Worm (Caenorhabditis elegans) whole organism, late embryonic: ENCODE data around the gene T10H9.8.

Source experiments
- C38D4.7 ChIP-seq: fragments of 200-800 bp; sonication (Bioruptor generic); optimal IDR thresholded peaks from 2 replicates; lab custom pipeline; 2018; ENCODE audit warnings: mild to moderate bottlenecking, missing genetic modification characterization, moderate library complexity, missing compliant biosample characterization
- F13H6.1 ChIP-seq: sonication (generic microtip); optimal IDR thresholded peaks from 2 replicates; lab custom pipeline; 2016; ENCODE audit warnings: missing genetic modification characterization, missing compliant biosample characterization
- K02D7.2 ChIP-seq: sonication (generic microtip); optimal IDR thresholded peaks from 2 replicates; lab custom pipeline; 2017; ENCODE audit warnings: mild to moderate bottlenecking, missing genetic modification characterization, missing compliant biosample characterization
- K09A11.1 ChIP-seq: sonication (generic microtip); optimal IDR thresholded peaks from 2 replicates; lab custom pipeline; 2017; ENCODE audit warnings: antibody characterized with exemption, mild to moderate bottlenecking, missing genetic modification characterization, missing compliant biosample characterization; ENCODE audit not compliant: insufficient read depth
- T23F11.4 ChIP-seq: fragments of 200-800 bp; sonication (Bioruptor generic); optimal IDR thresholded peaks from 2 replicates; lab custom pipeline; 2018; ENCODE audit warnings: mild to moderate bottlenecking, missing genetic modification characterization, missing compliant biosample characterization
- ahr-1 ChIP-seq: sonication (generic microtip); optimal IDR thresholded peaks from 2 replicates; lab custom pipeline; 2016; ENCODE audit warnings: missing genetic modification characterization, missing compliant biosample characterization
- ama-1 ChIP-seq: fragments of 150-350 bp; optimal IDR thresholded peaks from 2 replicates; lab custom pipeline; 2014
- ceh-14 ChIP-seq: sonication (generic microtip); optimal IDR thresholded peaks from 2 replicates; lab custom pipeline; 2016; ENCODE audit warnings: missing genotype, missing genetic modification characterization, missing compliant biosample characterization
- ceh-31 ChIP-seq: sonication (generic microtip); optimal IDR thresholded peaks from 2 replicates; lab custom pipeline; 2016; ENCODE audit warnings: missing genetic modification characterization, missing compliant biosample characterization
- ceh-34 ChIP-seq: sonication (generic microtip); optimal IDR thresholded peaks from 2 replicates; lab custom pipeline; 2016; ENCODE audit warnings: mild to moderate bottlenecking, missing genetic modification characterization, missing compliant biosample characterization
- ceh-6 ChIP-seq: fragments of 200-800 bp; sonication (Bioruptor generic); optimal IDR thresholded peaks from 2 replicates; lab custom pipeline; 2018; ENCODE audit warnings: mild to moderate bottlenecking, missing genetic modification characterization, missing compliant biosample characterization
- ceh-9 ChIP-seq: sonication (generic microtip); optimal IDR thresholded peaks from 2 replicates; lab custom pipeline; 2016; ENCODE audit warnings: mild to moderate bottlenecking, missing genetic modification characterization, inconsistent platforms, missing compliant biosample characterization
- che-1 ChIP-seq: sonication (generic microtip); optimal IDR thresholded peaks from 2 replicates; lab custom pipeline; 2016; ENCODE audit warnings: mild to moderate bottlenecking, missing genetic modification characterization, missing compliant biosample characterization
- dmd-4 ChIP-seq: sonication (generic microtip); optimal IDR thresholded peaks from 2 replicates; lab custom pipeline; 2016; ENCODE audit warnings: borderline replicate concordance, missing genetic modification characterization, missing compliant biosample characterization
- elt-4 ChIP-seq: sonication (generic microtip); optimal IDR thresholded peaks from 2 replicates; lab custom pipeline; 2016; ENCODE audit warnings: missing genetic modification characterization, missing compliant biosample characterization
- fax-1 ChIP-seq: sonication (generic microtip); optimal IDR thresholded peaks from 2 replicates; lab custom pipeline; 2016; ENCODE audit warnings: missing genotype, missing genetic modification characterization, missing compliant biosample characterization
- gmeb-2 ChIP-seq: sonication (generic microtip); optimal IDR thresholded peaks from 2 replicates; lab custom pipeline; 2016; ENCODE audit warnings: missing genetic modification characterization, inconsistent platforms, missing compliant biosample characterization
- hlh-13 ChIP-seq: fragments of 200-800 bp; sonication (Bioruptor generic); optimal IDR thresholded peaks from 2 replicates; lab custom pipeline; 2018; ENCODE audit warnings: mild to moderate bottlenecking, missing genetic modification characterization, missing compliant biosample characterization
- hlh-15 ChIP-seq: sonication (generic microtip); optimal IDR thresholded peaks from 2 replicates; lab custom pipeline; 2016; ENCODE audit warnings: missing genetic modification characterization, missing compliant biosample characterization
- hlh-30 ChIP-seq: sonication (generic microtip); optimal IDR thresholded peaks from 2 replicates; lab custom pipeline; 2017; ENCODE audit warnings: antibody characterized with exemption, missing genetic modification characterization, missing compliant biosample characterization; ENCODE audit not compliant: insufficient read depth
- hlh-6 ChIP-seq: sonication (generic microtip); optimal IDR thresholded peaks from 2 replicates; lab custom pipeline; 2016; ENCODE audit warnings: missing genotype, missing genetic modification characterization, missing compliant biosample characterization
- lim-6 ChIP-seq: sonication (generic microtip); optimal IDR thresholded peaks from 2 replicates; lab custom pipeline; 2016; ENCODE audit warnings: missing genetic modification characterization, missing compliant biosample characterization
- madf-2 ChIP-seq: sonication (generic microtip); optimal IDR thresholded peaks from 2 replicates; lab custom pipeline; 2017; ENCODE audit warnings: missing genetic modification characterization, missing compliant biosample characterization
- nfya-1 ChIP-seq: sonication (generic microtip); optimal IDR thresholded peaks from 2 replicates; lab custom pipeline; 2017; ENCODE audit warnings: missing genetic modification characterization, mild to moderate bottlenecking, missing compliant biosample characterization, antibody characterized with exemption, moderate library complexity
- nhr-232 ChIP-seq: sonication (generic microtip); optimal IDR thresholded peaks from 2 replicates; lab custom pipeline; 2016; ENCODE audit warnings: missing genetic modification characterization, missing compliant biosample characterization
- npax-4 ChIP-seq: sonication (generic microtip); optimal IDR thresholded peaks from 2 replicates; lab custom pipeline; 2016; ENCODE audit warnings: missing genetic modification characterization, missing compliant biosample characterization
- odd-2 ChIP-seq: sonication (generic microtip); optimal IDR thresholded peaks from 2 replicates; lab custom pipeline; 2017; ENCODE audit warnings: antibody characterized with exemption, mild to moderate bottlenecking, missing genetic modification characterization, missing compliant biosample characterization
- pha-4 ChIP-seq: fragments of 150-350 bp; optimal IDR thresholded peaks from 2 replicates; lab custom pipeline; 2018; ENCODE audit warnings: missing biosample characterization, missing genetic modification reagents, missing genetic modification characterization
- pqm-1 ChIP-seq: sonication (generic microtip); optimal IDR thresholded peaks from 2 replicates; lab custom pipeline; 2016; ENCODE audit warnings: missing genetic modification characterization, missing compliant biosample characterization
- pros-1 ChIP-seq: fragments of 150-350 bp; optimal IDR thresholded peaks from 2 replicates; lab custom pipeline; 2014; ENCODE audit warnings: missing biosample characterization, missing genetic modification reagents, missing genetic modification characterization
- rnt-1 ChIP-seq: sonication (generic microtip); optimal IDR thresholded peaks from 2 replicates; lab custom pipeline; 2016; ENCODE audit warnings: missing genetic modification characterization, missing compliant biosample characterization
- sox-2 ChIP-seq: fragments of 200-800 bp; sonication (Bioruptor generic); IDR thresholded peaks from 2 replicates; pipeline ENCODE4 v1.3.6; 2022; ENCODE audit warnings: missing genetic modification reagents, missing genetic modification characterization, missing compliant biosample characterization
- sox-4 ChIP-seq: sonication (generic microtip); optimal IDR thresholded peaks from 2 replicates; lab custom pipeline; 2017; ENCODE audit warnings: mild to moderate bottlenecking, missing genetic modification characterization, inconsistent platforms, missing compliant biosample characterization
- syd-9 ChIP-seq: sonication (generic microtip); optimal IDR thresholded peaks from 2 replicates; lab custom pipeline; 2016; ENCODE audit warnings: mild to moderate bottlenecking, missing genetic modification characterization, moderate library complexity, missing compliant biosample characterization
- tbx-7 ChIP-seq: sonication (generic microtip); optimal IDR thresholded peaks from 2 replicates; lab custom pipeline; 2016; ENCODE audit warnings: missing genotype, missing genetic modification characterization, missing compliant biosample characterization
- ttx-3 ChIP-seq: sonication (generic microtip); optimal IDR thresholded peaks from 2 replicates; lab custom pipeline; 2016; ENCODE audit warnings: missing genetic modification reagents, missing genetic modification characterization, missing compliant biosample characterization
- unc-42 ChIP-seq: sonication (generic microtip); optimal IDR thresholded peaks from 2 replicates; lab custom pipeline; 2016; ENCODE audit warnings: missing genotype, missing genetic modification characterization, missing compliant biosample characterization
- unc-55 ChIP-seq: sonication (generic microtip); optimal IDR thresholded peaks from 2 replicates; lab custom pipeline; 2017; ENCODE audit warnings: missing biosample characterization, missing genetic modification reagents, missing genetic modification characterization
- zip-5 ChIP-seq: sonication (generic microtip); optimal IDR thresholded peaks from 2 replicates; lab custom pipeline; 2016; ENCODE audit warnings: missing genetic modification characterization, missing compliant biosample characterization

T10H9.8 gene

ce11 chrV:6652051-6652450 is at the start of gene T10H9.8:
T10H9.8 (plus strand) TSS chrV:6652351.
- TF ChIP-seq F13H6.1: no peak
- TF ChIP-seq unc-55 (GFP tag; lab: Kevin White, UChicago): no peak
- TF ChIP-seq zip-5 (tag; lab: Kevin White, UChicago): no peak

DNA sequence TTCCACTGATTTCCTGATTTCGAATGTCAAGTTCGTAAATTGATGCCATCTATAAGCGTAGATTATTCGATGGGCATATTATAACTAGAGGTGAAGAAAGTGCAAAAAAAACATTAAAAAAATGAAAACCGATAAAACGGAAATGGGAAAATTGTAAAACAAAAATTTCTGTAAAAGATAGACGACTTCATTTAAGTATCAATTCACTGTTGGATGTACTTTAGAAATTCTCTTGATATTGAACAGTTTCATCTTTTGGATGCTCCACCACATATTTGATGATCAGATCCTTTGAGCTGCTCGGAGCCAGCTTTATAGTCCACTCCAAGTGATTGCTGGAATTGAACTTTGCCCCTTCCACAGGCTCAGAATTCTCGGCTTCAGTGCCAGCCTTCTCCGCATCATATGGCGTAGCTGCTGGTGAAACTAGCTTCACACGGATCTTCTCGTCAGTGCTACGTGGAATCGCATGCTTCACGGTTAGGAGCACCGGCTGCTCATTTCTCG is 49.5 kb upstream of the T10H9.8 start, which contains the start of gene ZK1055.6:
Gene ZK1055.6, minus strand, starts transcription at position 51 of the 507 bp plus-strand sequence.
- TF ChIP-seq pqm-1 (tag; lab: Kevin White, UChicago) (no peak), C38D4.7 (GFP tag; lab: Kevin White, UChicago) (no peak), fax-1 (no peak), elt-4 (tag; lab: Kevin White, UChicago) (no peak), sox-4 (tag; lab: Kevin White, UChicago) (no peak), odd-2 (no peak), hlh-6 (tag; lab: Kevin White, UChicago) (no peak), dmd-4 (tag; lab: Kevin White, UChicago) (no peak), madf-2 (tag; lab: Kevin White, UChicago) (no peak), sox-2 (no peak), hlh-30 (tag; lab: Kevin White, UChicago) (no peak), tbx-7 (tag; lab: Kevin White, UChicago) (no peak), npax-4 (tag; lab: Kevin White, UChicago) (no peak), lim-6 (tag; lab: Kevin White, UChicago) (no peak), ceh-34 (tag; lab: Kevin White, UChicago) (no peak), nfya-1 (tag; lab: Kevin White, UChicago) (no peak)

DNA sequence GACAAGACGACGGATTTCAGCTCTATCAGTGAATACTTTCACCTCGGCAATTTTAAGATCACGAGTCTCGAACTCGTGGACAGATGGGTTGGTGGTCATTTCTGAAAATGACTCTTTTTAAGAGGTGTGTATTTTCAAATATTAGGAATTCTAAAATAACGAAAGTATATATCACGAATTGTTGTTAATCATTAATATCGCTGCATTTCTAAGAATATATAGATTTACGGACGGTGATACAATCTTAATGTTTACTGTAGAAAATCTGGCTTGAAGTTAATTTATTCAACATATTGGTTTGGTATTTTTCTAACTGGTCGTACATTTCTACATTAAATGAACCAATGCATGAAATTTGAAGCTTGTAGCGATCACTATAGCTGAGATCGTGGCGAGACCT is 46.9 kb upstream of the T10H9.8 start, which contains the start of gene ZK1055.7:
Gene ZK1055.7, minus strand, starts transcription at position 101 of the 400 bp plus-strand sequence.
- TF ChIP-seq ceh-6 (GFP tag; lab: Kevin White, UChicago): no peak
- no peak for TF ChIP-seq K09A11.1 (tag; lab: Kevin White, UChicago)
- TF ChIP-seq ttx-3 (tag; lab: Kevin White, UChicago): no peak
- no peak for TF ChIP-seq sox-2
- TF ChIP-seq hlh-6 (tag; lab: Kevin White, UChicago): no peak
- TF ChIP-seq pros-1 (tag; lab: Kevin White, UChicago): no peak
- TF ChIP-seq ceh-31 (tag; lab: Kevin White, UChicago): no peak
- TF ChIP-seq elt-4 (tag; lab: Kevin White, UChicago): no peak
- no peak for TF ChIP-seq hlh-15
- no peak for TF ChIP-seq F13H6.1
- no peak for TF ChIP-seq unc-42
- no peak for TF ChIP-seq T23F11.4
- TF ChIP-seq ahr-1 (tag; lab: Kevin White, UChicago): no peak
- no peak for TF ChIP-seq ceh-14 (tag; lab: Kevin White, UChicago)
- TF ChIP-seq ama-1: no peak
- TF ChIP-seq che-1 (tag; lab: Kevin White, UChicago): no peak

- TF ChIP-seq hlh-13 (GFP tag; lab: Kevin White, UChicago) (no peak), ceh-6 (GFP tag; lab: Kevin White, UChicago) (no peak), syd-9 (tag; lab: Kevin White, UChicago) (no peak), che-1 (tag; lab: Kevin White, UChicago) (no peak), pha-4 (tag; lab: Kevin White, UChicago) (no peak), ahr-1 (tag; lab: Kevin White, UChicago) (no peak), rnt-1 (no peak), unc-42 (no peak), K02D7.2 (tag; lab: Kevin White, UChicago) (no peak), nhr-232 (tag; lab: Kevin White, UChicago) (no peak), madf-2 (tag; lab: Kevin White, UChicago) (no peak), ceh-9 (no peak), sox-2 (no peak), gmeb-2 (tag; lab: Kevin White, UChicago) (no peak)
These were observed 46.0 kb upstream of the T10H9.8 start for ce11 chrV:6606197-6606596.
